Fruit fly (Drosophila melanogaster) whole organism, embryonic: ENCODE results near the gene Coa8.

ENCODE experiments used
- Adf1 ChIP-seq: fragments of 200-800 bp; sonication (Bioruptor generic); IDR thresholded peaks from 2 replicates; pipeline ENCODE4 v1.3.6; 2022; ENCODE audit warnings: missing biosample characterization, missing genetic modification characterization
- CG10366 ChIP-seq: fragments of 200-800 bp; sonication (Bioruptor generic); IDR thresholded peaks from 2 replicates; pipeline ENCODE4 v1.3.6; 2022; ENCODE audit warnings: missing biosample characterization, missing genetic modification characterization
- CG10979 ChIP-seq: fragments of 200-800 bp; sonication (Bioruptor generic); optimal IDR thresholded peaks from 2 replicates; lab custom pipeline; 2018; ENCODE audit warnings: missing biosample characterization, mild to moderate bottlenecking, missing genetic modification characterization, moderate library complexity
- CG13424 ChIP-seq: fragments of 200-800 bp; sonication (Bioruptor generic); optimal IDR thresholded peaks from 2 replicates; lab custom pipeline; 2019; ENCODE audit warnings: missing biosample characterization, mild to moderate bottlenecking, missing genetic modification characterization, moderate library complexity
- CG13894 ChIP-seq: fragments of 200-800 bp; sonication (Bioruptor generic); optimal IDR thresholded peaks from 3 replicates; lab custom pipeline; 2018; ENCODE audit warnings: missing biosample characterization, mild to moderate bottlenecking, missing genetic modification characterization, moderate library complexity
- CG15514 ChIP-seq: fragments of 200-800 bp; sonication (Bioruptor generic); optimal IDR thresholded peaks from 3 replicates; lab custom pipeline; 2017; ENCODE audit warnings: missing biosample characterization, missing genetic modification characterization, mild to moderate bottlenecking, moderate library complexity, missing genetic modification reagents
- CG17361 ChIP-seq: fragments of 200-800 bp; sonication (Bioruptor generic); IDR thresholded peaks from 3 replicates; pipeline ENCODE4 v1.3.6; 2022; ENCODE audit warnings: missing biosample characterization, missing genetic modification characterization
- CG17829 ChIP-seq: fragments of 200-800 bp; optimal IDR thresholded peaks from 2 replicates; lab custom pipeline; 2019; ENCODE audit warnings: missing biosample characterization, mild to moderate bottlenecking, missing genetic modification characterization, moderate library complexity
- CG18619 ChIP-seq: fragments of 200-800 bp; sonication (Bioruptor generic); optimal IDR thresholded peaks from 3 replicates; lab custom pipeline; 2017; ENCODE audit warnings: missing biosample characterization, mild to moderate bottlenecking, missing genetic modification characterization
- CG31365 ChIP-seq: fragments of 200-800 bp; sonication (Bioruptor generic); optimal IDR thresholded peaks from 2 replicates; lab custom pipeline; 2018; ENCODE audit warnings: missing biosample characterization, mild to moderate bottlenecking, missing genetic modification characterization
- CG6272 ChIP-seq: fragments of 200-800 bp; sonication (Bioruptor generic); IDR thresholded peaks from 2 replicates; pipeline ENCODE4 v1.3.6; 2022; ENCODE audit warnings: missing biosample characterization, missing genetic modification characterization
- CG6765 ChIP-seq: fragments of 200-800 bp; sonication (Bioruptor generic); optimal IDR thresholded peaks from 3 replicates; lab custom pipeline; 2017; ENCODE audit warnings: missing biosample characterization, mild to moderate bottlenecking, missing genetic modification characterization
- CG7839 ChIP-seq: fragments of 200-800 bp; sonication (Bioruptor generic); optimal IDR thresholded peaks from 3 replicates; lab custom pipeline; 2018; ENCODE audit warnings: missing biosample characterization, mild to moderate bottlenecking, missing genetic modification characterization, moderate library complexity
- CG8478 ChIP-seq: fragments of >200 bp; optimal IDR thresholded peaks from 2 replicates; lab custom pipeline; 2018
- CG9727 ChIP-seq: fragments of 200-800 bp; sonication (Bioruptor generic); optimal IDR thresholded peaks from 3 replicates; lab custom pipeline; 2017; ENCODE audit warnings: missing biosample characterization, mild to moderate bottlenecking, missing genetic modification characterization
- Ets65A ChIP-seq: fragments of 200-800 bp; sonication (Bioruptor generic); peaks from one replicate; lab custom pipeline; 2016; ENCODE audit warnings: missing biosample characterization, missing genetic modification characterization
- HHEX ChIP-seq: fragments of 200-800 bp; sonication (Bioruptor generic); optimal IDR thresholded peaks from 3 replicates; lab custom pipeline; 2017; ENCODE audit warnings: missing biosample characterization, mild to moderate bottlenecking, missing genetic modification characterization, missing genetic modification reagents
- HLH4C ChIP-seq: fragments of 200-800 bp; sonication (Bioruptor generic); IDR thresholded peaks from 3 replicates; pipeline ENCODE4 v1.3.6; 2022; ENCODE audit warnings: missing biosample characterization, missing genetic modification characterization; ENCODE audit not compliant: partially characterized antibody
- HmgD ChIP-seq: fragments of 200-800 bp; sonication (Bioruptor generic); optimal IDR thresholded peaks from 3 replicates; lab custom pipeline; 2016; ENCODE audit warnings: missing biosample characterization, missing genetic modification characterization
- Jarid2 ChIP-seq: fragments of 200-800 bp; sonication (Bioruptor generic); optimal IDR thresholded peaks from 3 replicates; lab custom pipeline; 2017; ENCODE audit warnings: mild to moderate bottlenecking, missing biosample characterization, missing genetic modification reagents, missing genetic modification characterization
- Kr ChIP-seq: fragments of 200-800 bp; sonication (Bioruptor generic); optimal IDR thresholded peaks from 2 replicates; lab custom pipeline; 2017; ENCODE audit warnings: missing biosample characterization, mild to moderate bottlenecking, missing genetic modification characterization
- Meics ChIP-seq: fragments of 200-800 bp; sonication (Bioruptor generic); optimal IDR thresholded peaks from 2 replicates; lab custom pipeline; 2017; ENCODE audit warnings: missing biosample characterization, mild to moderate bottlenecking, missing genetic modification characterization
- Nf-YA ChIP-seq: fragments of 200-800 bp; sonication (Bioruptor generic); IDR thresholded peaks from 2 replicates; pipeline ENCODE4 v1.3.6; 2022; ENCODE audit warnings: missing biosample characterization, missing genetic modification characterization
- NfI ChIP-seq: fragments of 200-800 bp; sonication (Bioruptor generic); optimal IDR thresholded peaks from 3 replicates; lab custom pipeline; 2018; ENCODE audit warnings: missing biosample characterization, mild to moderate bottlenecking, missing genetic modification characterization, moderate library complexity
- Oli ChIP-seq: fragments of 200-800 bp; sonication (Bioruptor generic); optimal IDR thresholded peaks from 2 replicates; lab custom pipeline; 2018; ENCODE audit warnings: missing biosample characterization, mild to moderate bottlenecking, missing genetic modification characterization, moderate library complexity
- Pdp1 ChIP-seq, 2 experiments: fragments of 200-800 bp; sonication (Bioruptor generic); optimal IDR thresholded peaks; 3 replicates each; lab custom pipeline; 2016; ENCODE audit warnings: missing biosample characterization in 2 of 2, missing genetic modification characterization in 2 of 2, mild to moderate bottlenecking in 1 of 2, moderate library complexity in 1 of 2
- Scr ChIP-seq: fragments of 200-800 bp; sonication (Bioruptor generic); IDR thresholded peaks from 2 replicates; pipeline ENCODE4 v1.3.6; 2022; ENCODE audit warnings: missing biosample characterization, missing genetic modification characterization; ENCODE audit not compliant: partially characterized antibody
- Ssrp ChIP-seq: fragments of 200-800 bp; sonication (Bioruptor generic); optimal IDR thresholded peaks from 2 replicates; lab custom pipeline; 2018; ENCODE audit warnings: missing biosample characterization, mild to moderate bottlenecking, missing genetic modification characterization, moderate library complexity
- ase ChIP-seq: fragments of 200-800 bp; sonication (Bioruptor generic); IDR thresholded peaks from 3 replicates; pipeline ENCODE4 v1.3.6; 2022; ENCODE audit warnings: missing biosample characterization, missing genetic modification characterization
- fd3F ChIP-seq: fragments of 200-800 bp; sonication (Bioruptor generic); optimal IDR thresholded peaks from 2 replicates; lab custom pipeline; 2018; ENCODE audit warnings: missing biosample characterization, mild to moderate bottlenecking, missing genetic modification characterization, moderate library complexity
- insv ChIP-seq, 2 experiments: fragments of 200-800 bp; sonication (Bioruptor generic); optimal IDR thresholded peaks; 3 replicates each; lab custom pipeline; 2016 to 2018; ENCODE audit warnings: missing biosample characterization in 2 of 2, missing genetic modification characterization in 2 of 2
- nerfin-1 ChIP-seq: fragments of 200-800 bp; sonication (Bioruptor generic); optimal IDR thresholded peaks from 3 replicates; lab custom pipeline; 2019; ENCODE audit warnings: missing biosample characterization, mild to moderate bottlenecking, missing genetic modification characterization, moderate library complexity
- psq ChIP-seq: fragments of 200-800 bp; sonication (Bioruptor generic); optimal IDR thresholded peaks from 2 replicates; lab custom pipeline; 2017; ENCODE audit warnings: missing biosample characterization, missing genetic modification characterization
- rib ChIP-seq: fragments of 200-800 bp; sonication (Bioruptor generic); IDR thresholded peaks from 2 replicates; pipeline ENCODE4 v1.3.6; 2022; ENCODE audit warnings: missing biosample characterization, missing genetic modification characterization
- ro ChIP-seq: fragments of 200-800 bp; sonication (Bioruptor generic); IDR thresholded peaks from 2 replicates; pipeline ENCODE4 v1.3.6; 2022; ENCODE audit warnings: missing biosample characterization, missing genetic modification characterization
- sc ChIP-seq, 3 experiments: fragments of >200 bp in 2 of 3; fragments of 200-800 bp in 1 of 3; sonication (Bioruptor generic) in 1 of 3; optimal IDR thresholded peaks; 2 replicates in 2 of 3; 3 replicates in 1 of 3; lab custom pipeline; 2017; ENCODE audit warnings: mild to moderate bottlenecking in 1 of 3, missing biosample characterization in 1 of 3, missing genetic modification characterization in 1 of 3, missing genetic modification reagents in 1 of 3
- sd ChIP-seq: fragments of 200-800 bp; sonication (Bioruptor generic); optimal IDR thresholded peaks from 3 replicates; lab custom pipeline; 2018; ENCODE audit warnings: missing biosample characterization, mild to moderate bottlenecking, missing genetic modification characterization, moderate library complexity
- shn ChIP-seq: fragments of 200-800 bp; sonication (Bioruptor generic); optimal IDR thresholded peaks from 3 replicates; lab custom pipeline; 2016; ENCODE audit warnings: missing biosample characterization, missing genetic modification characterization
- sr ChIP-seq: fragments of 200-800 bp; sonication (Bioruptor generic); IDR thresholded peaks from 3 replicates; pipeline ENCODE4 v1.3.6; 2022; ENCODE audit warnings: missing biosample characterization, missing genetic modification characterization
- tna ChIP-seq: fragments of 200-800 bp; sonication (Bioruptor generic); IDR thresholded peaks from 2 replicates; pipeline ENCODE4 v1.3.6; 2022; ENCODE audit warnings: missing biosample characterization, missing genetic modification characterization; ENCODE audit not compliant: partially characterized antibody

The Coa8 gene

dm6 chrX:1854070-1854469, 26.0 kb upstream of the Coa8 start (continued):
- TF ChIP-seq NfI (GFP tag; lab: Kevin White, UChicago) = peak; percentile 25
- peak; percentile 15 for TF ChIP-seq CG7839
- TF ChIP-seq sc (optimal IDR thresholded peaks at IDR 0.05; lab: Kevin White, UChicago) = no peak
- TF ChIP-seq sc (GFP tag; optimal IDR thresholded peaks at IDR 0.05; lab: Kevin White, UChicago) = no peak
- TF ChIP-seq HLH4C (GFP tag; lab: Robert Waterston, UW) = no peak
- peak; percentile 24 for TF ChIP-seq CG13424 (tag; lab: Kevin White, UChicago)
- TF ChIP-seq CG9727 (GFP tag; lab: Kevin White, UChicago) = peak; percentile 57
- no peak for TF ChIP-seq Ssrp (tag; lab: Kevin White, UChicago)
- no peak for TF ChIP-seq ro (GFP tag; lab: Robert Waterston, UW)
- no peak for TF ChIP-seq CG8478 (lab: Kevin White, UChicago)
- peak; percentile 66 for TF ChIP-seq CG31365 (tag; lab: Kevin White, UChicago)
- TF ChIP-seq Nf-YA (GFP tag; lab: Robert Waterston, UW) = peak; percentile 74
- peak; percentile 6 for TF ChIP-seq psq
- no peak for TF ChIP-seq CG17829 (tag; lab: Kevin White, UChicago)
- no peak for TF ChIP-seq CG10979
- peak; percentile 80 for TF ChIP-seq rib (GFP tag; lab: Robert Waterston, UW)
- peak; percentile 83 for TF ChIP-seq CG13894 (tag; lab: Kevin White, UChicago)
- TF ChIP-seq Meics (GFP tag; lab: Kevin White, UChicago) = peak; percentile 81
- no peak for TF ChIP-seq Oli (tag; lab: Kevin White, UChicago)
- peak; percentile 72; the same call in 1 of the 2 replicates for TF ChIP-seq Adf1 (GFP tag; lab: Robert Waterston, UW)
- TF ChIP-seq CG15514 (GFP tag; lab: Kevin White, UChicago) = peak; percentile 92
- TF ChIP-seq CG6765 (GFP tag; lab: Kevin White, UChicago) = peak; percentile 93
- TF ChIP-seq Scr (GFP tag; lab: Robert Waterston, UW) = no peak
- peak; percentile 69 for TF ChIP-seq fd3F (GFP tag; lab: Kevin White, UChicago)
- TF ChIP-seq Jarid2 (GFP tag; lab: Kevin White, UChicago) = peak; percentile 52
- TF ChIP-seq CG18619 (GFP tag; lab: Kevin White, UChicago) = peak; percentile 71
- no peak for TF ChIP-seq CG17361 (GFP tag; lab: Robert Waterston, UW)
- TF ChIP-seq shn (GFP tag; lab: Kevin White, UChicago) = peak; percentile 16
- no peak for TF ChIP-seq Kr (GFP tag; lab: Kevin White, UChicago)
- no peak for TF ChIP-seq HmgD
- peak; percentile 52; the same call in 2 of the 3 replicates for TF ChIP-seq sr (GFP tag; lab: Robert Waterston, UW)
- TF ChIP-seq ase (GFP tag; lab: Robert Waterston, UW) = peak; percentile 57; the same call in 2 of the 3 replicates
- TF ChIP-seq sd = peak; percentile 56
- TF ChIP-seq, all 482 proteins: peak for 254

- TF ChIP-seq insv (GFP tag; optimal IDR thresholded peaks at IDR 0.05; lab: Kevin White, UChicago) (no peak), tna (GFP tag; lab: Robert Waterston, UW) (no peak), CG9727 (GFP tag; lab: Kevin White, UChicago) (no peak), Ets65A (GFP tag; lab: Kevin White, UChicago) (peak; percentile 62), nerfin-1 (tag; lab: Kevin White, UChicago) (no peak), Pdp1 (GFP tag; optimal IDR thresholded peaks at IDR 0.05; lab: Kevin White, UChicago) (peak in 1 of 2 experiments; percentile 65), CG10366 (GFP tag; lab: Robert Waterston, UW) (no peak), CG6272 (GFP tag; lab: Robert Waterston, UW) (no peak), HHEX (GFP tag; lab: Kevin White, UChicago) (no peak)
Measured at dm6 chrX:1854873-1855272, 25.2 kb upstream of the Coa8 start.
